Worm (Caenorhabditis elegans) whole organism, late embryonic: ENCODE results near the gene srab-25.

Source experiments
- ahr-1 ChIP-seq: sonication (generic microtip); optimal IDR thresholded peaks from 2 replicates; lab custom pipeline; 2016; ENCODE audit warnings: missing genetic modification characterization, missing compliant biosample characterization
- ceh-14 ChIP-seq: sonication (generic microtip); optimal IDR thresholded peaks from 2 replicates; lab custom pipeline; 2016; ENCODE audit warnings: missing genotype, missing genetic modification characterization, missing compliant biosample characterization
- ceh-34 ChIP-seq: sonication (generic microtip); optimal IDR thresholded peaks from 2 replicates; lab custom pipeline; 2016; ENCODE audit warnings: mild to moderate bottlenecking, missing genetic modification characterization, missing compliant biosample characterization
- elt-2 ChIP-seq: sonication (generic microtip); optimal IDR thresholded peaks from 2 replicates; lab custom pipeline; 2016; ENCODE audit warnings: missing genetic modification reagents, missing genetic modification characterization, missing compliant biosample characterization
- fax-1 ChIP-seq: sonication (generic microtip); optimal IDR thresholded peaks from 2 replicates; lab custom pipeline; 2016; ENCODE audit warnings: missing genotype, missing genetic modification characterization, missing compliant biosample characterization
- pqm-1 ChIP-seq: sonication (generic microtip); optimal IDR thresholded peaks from 2 replicates; lab custom pipeline; 2016; ENCODE audit warnings: missing genetic modification characterization, missing compliant biosample characterization
- tbx-2 ChIP-seq: sonication (generic microtip); optimal IDR thresholded peaks from 2 replicates; lab custom pipeline; 2016; ENCODE audit warnings: missing genetic modification characterization, missing compliant biosample characterization
- unc-42 ChIP-seq: sonication (generic microtip); optimal IDR thresholded peaks from 2 replicates; lab custom pipeline; 2016; ENCODE audit warnings: missing genotype, missing genetic modification characterization, missing compliant biosample characterization

DNA sequence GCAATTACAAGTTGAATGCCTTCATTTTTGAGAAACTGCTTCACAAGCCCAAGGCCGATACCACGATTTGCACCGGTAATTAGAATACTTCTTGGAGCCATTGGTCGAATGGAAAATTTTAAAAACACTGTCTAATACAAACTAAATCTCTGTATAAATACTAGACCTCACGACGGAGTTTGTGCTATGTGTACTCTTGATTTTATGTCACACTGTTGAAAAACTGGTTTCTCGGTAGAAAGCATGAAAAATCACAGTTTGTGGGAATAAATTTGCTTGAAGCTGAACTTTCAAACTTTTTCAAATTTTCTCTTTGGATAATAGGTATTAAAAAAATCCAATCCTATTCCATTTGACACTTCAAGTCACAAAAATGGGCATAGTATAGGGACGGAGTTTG, 14.6 kb upstream of the srab-25 start, which contains the start of gene ZK697.14:
- no peak for TF ChIP-seq elt-2 (tag; lab: Kevin White, UChicago)
- TF ChIP-seq ahr-1 (tag; lab: Kevin White, UChicago) = no peak
- no peak for TF ChIP-seq unc-42 (tag; lab: Kevin White, UChicago)
- TF ChIP-seq fax-1 (tag; lab: Kevin White, UChicago) = no peak
- no peak for TF ChIP-seq pqm-1 (tag; lab: Kevin White, UChicago)
- no peak for TF ChIP-seq tbx-2 (tag; lab: Kevin White, UChicago)
- TF ChIP-seq ceh-14 (tag; lab: Kevin White, UChicago) = no peak
- TF ChIP-seq ceh-34 (tag; lab: Kevin White, UChicago) = no peak
